Worm (Caenorhabditis elegans) whole organism, midembryonic: ENCODE data around the gene tir-1.

Source experiments
- T22C8.4 ChIP-seq: fragments of 200-800 bp; sonication (Bioruptor generic); IDR thresholded peaks from 2 replicates; pipeline ENCODE4 v1.3.6; 2022; ENCODE audit warnings: missing genetic modification characterization, missing compliant biosample characterization
- cog-1 ChIP-seq: sonication (generic microtip); optimal IDR thresholded peaks from 2 replicates; lab custom pipeline; 2016; ENCODE audit warnings: missing genetic modification characterization, missing compliant biosample characterization
- flt-1 ChIP-seq: fragments of 200-800 bp; sonication (Bioruptor generic); IDR thresholded peaks from 2 replicates; pipeline ENCODE4 v1.3.6; 2022; ENCODE audit warnings: missing genetic modification characterization, missing compliant biosample characterization
- klf-2 ChIP-seq: fragments of 200-800 bp; sonication (Bioruptor generic); conservative IDR thresholded peaks from 2 replicates; pipeline ENCODE4 v1.3.6; 2022; ENCODE audit warnings: missing genetic modification reagents, missing genetic modification characterization, missing compliant biosample characterization
- med-1 ChIP-seq: sonication (generic microtip); optimal IDR thresholded peaks from 2 replicates; lab custom pipeline; 2017; ENCODE audit warnings: missing genetic modification characterization, mild to moderate bottlenecking, missing compliant biosample characterization, antibody characterized with exemption, missing genetic modification reagents; ENCODE audit not compliant: insufficient read depth
- ref-1 ChIP-seq: fragments of 200-800 bp; sonication (Bioruptor generic); conservative IDR thresholded peaks from 2 replicates; pipeline ENCODE4 v1.3.6; 2022; ENCODE audit warnings: missing genetic modification reagents, missing genetic modification characterization, missing compliant biosample characterization
- tab-1 ChIP-seq: fragments of 200-800 bp; sonication (Bioruptor generic); IDR thresholded peaks from 2 replicates; pipeline ENCODE4 v1.3.6; 2022; ENCODE audit warnings: missing genetic modification characterization, missing compliant biosample characterization
- ztf-23 ChIP-seq: fragments of 200-800 bp; sonication (Bioruptor generic); IDR thresholded peaks from 2 replicates; pipeline ENCODE4 v1.3.6; 2022; ENCODE audit warnings: missing genetic modification reagents, missing genetic modification characterization, missing compliant biosample characterization
- ztf-29 ChIP-seq: fragments of 200-800 bp; sonication (Bioruptor generic); IDR thresholded peaks from 2 replicates; pipeline ENCODE4 v1.3.6; 2022; ENCODE audit warnings: missing genetic modification reagents, missing genetic modification characterization, missing compliant biosample characterization

Gene tir-1

ce11 chrIII:3874492-3874891 lies 26.9 kb downstream of the tir-1 start:
- TF ChIP-seq med-1 (no peak), cog-1 (tag; lab: Kevin White, UChicago) (no peak), ztf-29 (GFP tag; lab: Robert Waterston, UW) (no peak), klf-2 (no peak), ztf-23 (GFP tag; lab: Robert Waterston, UW) (no peak), tab-1 (no peak), flt-1 (GFP tag; lab: Robert Waterston, UW) (no peak), T22C8.4 (GFP tag; lab: Robert Waterston, UW) (no peak), ref-1 (GFP tag; lab: Robert Waterston, UW) (no peak)

ce11 chrIII:3873424-3873823 lies 28.0 kb downstream of the tir-1 start:
- TF ChIP-seq ref-1 (GFP tag; lab: Robert Waterston, UW) (no peak), med-1 (no peak), T22C8.4 (GFP tag; lab: Robert Waterston, UW) (no peak), ztf-23 (GFP tag; lab: Robert Waterston, UW) (no peak), tab-1 (no peak), klf-2 (no peak)

- TF ChIP-seq cog-1 (tag; lab: Kevin White, UChicago) (no peak), ztf-23 (GFP tag; lab: Robert Waterston, UW) (no peak), klf-2 (no peak), T22C8.4 (GFP tag; lab: Robert Waterston, UW) (no peak), tab-1 (no peak), ref-1 (GFP tag; lab: Robert Waterston, UW) (no peak)
Observed at ce11 chrIII:3872978-3873377, 28.5 kb downstream of the tir-1 start.

- TF ChIP-seq ztf-23 (GFP tag; lab: Robert Waterston, UW) (no peak), flt-1 (GFP tag; lab: Robert Waterston, UW) (no peak), tab-1 (no peak), cog-1 (tag; lab: Kevin White, UChicago) (no peak), klf-2 (no peak), ref-1 (GFP tag; lab: Robert Waterston, UW) (no peak), med-1 (no peak), T22C8.4 (GFP tag; lab: Robert Waterston, UW) (no peak), ztf-29 (GFP tag; lab: Robert Waterston, UW) (no peak)
Observed at ce11 chrIII:3871763-3872486, 29.5 kb downstream of the tir-1 start.

- peak; percentile 48 for TF ChIP-seq flt-1 (GFP tag; lab: Robert Waterston, UW)
- TF ChIP-seq ref-1 (GFP tag; lab: Robert Waterston, UW), result no peak
- no peak for TF ChIP-seq klf-2
Observed at ce11 chrIII:3869292-3869781, 32.1 kb downstream of the tir-1 start.

- TF ChIP-seq klf-2 (no peak), ztf-29 (GFP tag; lab: Robert Waterston, UW) (no peak), tab-1 (no peak), ztf-23 (GFP tag; lab: Robert Waterston, UW) (no peak), cog-1 (tag; lab: Kevin White, UChicago) (no peak), flt-1 (GFP tag; lab: Robert Waterston, UW) (no peak), ref-1 (GFP tag; lab: Robert Waterston, UW) (no peak), med-1 (no peak), T22C8.4 (GFP tag; lab: Robert Waterston, UW) (no peak)
Observed at ce11 chrIII:3867937-3868929, 33.2 kb downstream of the tir-1 start.

ce11 chrIII:3867378-3867904 lies 34.0 kb downstream of the tir-1 start, which contains the start of gene rpl-3:
Gene rpl-3 (plus strand): TSS chrIII:3867854.
- TF ChIP-seq cog-1 (tag; lab: Kevin White, UChicago) (peak; percentile 100), tab-1 (peak; percentile 88; the same call in 1 of the 2 replicates), T22C8.4 (GFP tag; lab: Robert Waterston, UW) (peak; percentile 96), ztf-23 (GFP tag; lab: Robert Waterston, UW) (peak; percentile 98), med-1 (peak; percentile 69), ref-1 (GFP tag; lab: Robert Waterston, UW) (peak; percentile 70), flt-1 (GFP tag; lab: Robert Waterston, UW) (peak; percentile 99), ztf-29 (GFP tag; lab: Robert Waterston, UW) (peak; percentile 98), klf-2 (peak; percentile 91)

ce11 chrIII:3863814-3864507 lies 37.5 kb downstream of the tir-1 start, which contains the start of gene acs-19:
Gene acs-19 (plus strand): TSS chrIII:3864489.
- no peak for TF ChIP-seq flt-1 (GFP tag; lab: Robert Waterston, UW)
- no peak for TF ChIP-seq klf-2
- TF ChIP-seq tab-1, result no peak
- TF ChIP-seq ztf-23 (GFP tag; lab: Robert Waterston, UW), result no peak
- no peak for TF ChIP-seq med-1

ce11 chrIII:3862918-3863385 lies 38.5 kb downstream of the tir-1 start, which contains the start of gene brc-1:
Gene brc-1 (minus strand): TSS chrIII:3862968.
- TF ChIP-seq T22C8.4 (GFP tag; lab: Robert Waterston, UW) (peak; percentile 54; the same call in 1 of the 2 replicates), klf-2 (no peak), tab-1 (peak; percentile 29; the same call in 1 of the 2 replicates), cog-1 (tag; lab: Kevin White, UChicago) (peak; percentile 42), med-1 (no peak), ref-1 (GFP tag; lab: Robert Waterston, UW) (no peak), ztf-29 (GFP tag; lab: Robert Waterston, UW) (no peak), ztf-23 (GFP tag; lab: Robert Waterston, UW) (peak; percentile 71; the same call in 1 of the 2 replicates), flt-1 (GFP tag; lab: Robert Waterston, UW) (peak; percentile 55; the same call in 1 of the 2 replicates)
